Fruit fly (Drosophila melanogaster) Kc167 (cell line): ENCODE data around the gene CG31016.

ENCODE experiments used
- Myc ChIP-seq: fragments of >200 bp; optimal IDR thresholded peaks from 2 replicates; lab custom pipeline; 2017; ENCODE audit warnings: missing external identifiers
- Sin3A ChIP-seq: fragments of >200 bp; optimal IDR thresholded peaks from 2 replicates; lab custom pipeline; 2018; ENCODE audit warnings: missing external identifiers
- h ChIP-seq: fragments of >200 bp; optimal IDR thresholded peaks from 3 replicates; lab custom pipeline; 2018; ENCODE audit warnings: missing external identifiers
- insv ChIP-seq: fragments of >200 bp; optimal IDR thresholded peaks from 3 replicates; lab custom pipeline; 2018; ENCODE audit warnings: missing external identifiers
- psq ChIP-seq: fragments of >200 bp; optimal IDR thresholded peaks from 2 replicates; lab custom pipeline; 2017; ENCODE audit warnings: missing external identifiers
- ttk ChIP-seq: sonication (Bioruptor generic); optimal IDR thresholded peaks from 2 replicates; lab custom pipeline; 2017; ENCODE audit warnings: missing external identifiers

DNA sequence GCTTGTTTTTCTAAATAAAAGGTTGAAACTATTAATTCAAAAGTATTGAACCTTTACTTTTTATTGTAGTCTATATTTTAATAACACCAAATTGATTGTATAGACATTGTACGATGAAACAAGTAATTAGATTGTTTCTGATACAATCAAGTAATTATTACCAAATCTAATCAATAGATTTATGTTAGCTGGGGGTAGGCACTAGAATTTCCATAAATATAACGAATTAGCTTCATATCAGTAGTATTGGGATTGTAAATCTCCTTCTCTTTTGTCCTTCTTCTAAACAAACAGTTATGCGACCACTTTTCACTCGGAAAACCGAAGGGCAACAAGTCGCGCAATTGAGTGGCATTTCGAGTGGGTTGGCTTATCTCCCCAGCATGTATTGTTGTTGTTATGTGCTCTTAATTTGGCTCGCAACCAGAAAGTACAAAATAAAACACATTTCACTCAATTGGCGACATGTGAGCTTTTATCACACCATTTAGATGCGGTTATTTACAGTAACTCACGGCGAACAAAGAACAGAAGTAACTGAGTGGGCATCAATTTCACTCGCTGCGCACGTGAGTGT is 6.5 kb upstream of the CG31016 start:
- TF ChIP-seq ttk (lab: Kevin White, UChicago) (no peak), psq (lab: Kevin White, UChicago) (no peak), h (lab: Kevin White, UChicago) (no peak), insv (no peak), Myc (lab: Kevin White, UChicago) (no peak), Sin3A (lab: Kevin White, UChicago) (no peak)
